Worm (Caenorhabditis elegans): Measurements from ENCODE around the gene mob-1.

Gene mob-1

ce11 chrIV:11854777-11855176 is 5.6 kb upstream of the mob-1 start, which contains the start of gene tag-30 (continued):
- TF ChIP-seq ceh-28 (tag; optimal IDR thresholded peaks at IDR 0.05), result no peak
- TF ChIP-seq dmd-8 (GFP tag; IDR thresholded peaks at IDR 0.05), result no peak
- TF ChIP-seq egl-43 (GFP tag; IDR thresholded peaks at IDR 0.05), result no peak
- TF ChIP-seq hif-1 (tag; optimal IDR thresholded peaks at IDR 0.05), result no peak
- no peak for TF ChIP-seq skn-1 (tag; optimal IDR thresholded peaks at IDR 0.05)
- TF ChIP-seq F37D6.2 (tag; optimal IDR thresholded peaks at IDR 0.05), result no peak
- peak; percentile 15; the same call in 1 of the 2 replicates for TF ChIP-seq pha-4 (GFP tag; IDR thresholded peaks at IDR 0.05)
- peak; percentile 91 for TF ChIP-seq pha-4 (tag; optimal IDR thresholded peaks at IDR 0.05)
- TF ChIP-seq nhr-76 (tag; optimal IDR thresholded peaks at IDR 0.05), result no peak
- no peak for TF ChIP-seq unc-130 (GFP tag; optimal IDR thresholded peaks at IDR 0.05)
- TF ChIP-seq mdt-29 (GFP tag; IDR thresholded peaks at IDR 0.05), result no peak
- no peak for TF ChIP-seq arid-1 (GFP tag; conservative IDR thresholded peaks at IDR 0.05)
- TF ChIP-seq mep-1 (tag; optimal IDR thresholded peaks at IDR 0.05), result peak; percentile 61
- TF ChIP-seq T20F7.1 (GFP tag; optimal IDR thresholded peaks at IDR 0.05), result no peak
- TF ChIP-seq hlh-30 (tag; optimal IDR thresholded peaks at IDR 0.05; ENCODE audit: insufficient read depth), result peak; percentile 88
- TF ChIP-seq lin-29 (GFP tag; IDR thresholded peaks at IDR 0.05), result no peak
- no peak for TF ChIP-seq lin-15B (tag; optimal IDR thresholded peaks at IDR 0.05)
- no peak for TF ChIP-seq sdz-12 (GFP tag; optimal IDR thresholded peaks at IDR 0.05)
- TF ChIP-seq Y5F2A.4 (GFP tag; optimal IDR thresholded peaks at IDR 0.05), result no peak
- TF ChIP-seq lin-38 (GFP tag; IDR thresholded peaks at IDR 0.05), result peak; percentile 93
- TF ChIP-seq nhr-11 (tag; optimal IDR thresholded peaks at IDR 0.05), result peak; percentile 39
- TF ChIP-seq gei-8 (GFP tag; optimal IDR thresholded peaks at IDR 0.05), result no peak
- TF ChIP-seq F26F4.8 (GFP tag; conservative IDR thresholded peaks at IDR 0.05), result no peak
- no peak for TF ChIP-seq Y48G9A.11 (GFP tag; IDR thresholded peaks at IDR 0.05)
- no peak for TF ChIP-seq daf-16 (GFP tag; optimal IDR thresholded peaks at IDR 0.05)
- peak; percentile 79 for TF ChIP-seq daf-16 (tag; optimal IDR thresholded peaks at IDR 0.05)
- no peak for TF ChIP-seq Y75B8A.6 (GFP tag; IDR thresholded peaks at IDR 0.05)
- TF ChIP-seq ceh-20 (GFP tag; IDR thresholded peaks at IDR 0.05), result no peak
- no peak for TF ChIP-seq egl-27 (tag; optimal IDR thresholded peaks at IDR 0.05)
- no peak for TF ChIP-seq mxl-2 (GFP tag; conservative IDR thresholded peaks at IDR 0.05)
- no peak for TF ChIP-seq fkh-10 (GFP tag; optimal IDR thresholded peaks at IDR 0.05)
- no peak for TF ChIP-seq ZK337.2 (GFP tag; IDR thresholded peaks at IDR 0.05)
- no peak for TF ChIP-seq nhr-237 (tag; optimal IDR thresholded peaks at IDR 0.05)
- TF ChIP-seq pqm-1 (tag; optimal IDR thresholded peaks at IDR 0.05), result no peak
- TF ChIP-seq saeg-2 (GFP tag; IDR thresholded peaks at IDR 0.05), result no peak

ce11 chrIV:11855424-11855823 is 4.9 kb upstream of the mob-1 start:
- TF ChIP-seq zip-11 (GFP tag; IDR thresholded peaks at IDR 0.05) (no peak), unc-62 (GFP tag; optimal IDR thresholded peaks at IDR 0.05 in 1 of 2) (peak in 1 of 2 experiments; percentile 92), unc-62 (tag; optimal IDR thresholded peaks at IDR 0.05) (no peak), egl-43 (GFP tag; IDR thresholded peaks at IDR 0.05) (no peak), hif-1 (tag; optimal IDR thresholded peaks at IDR 0.05) (no peak), Y5F2A.4 (GFP tag; optimal IDR thresholded peaks at IDR 0.05) (no peak), nhr-237 (tag; optimal IDR thresholded peaks at IDR 0.05) (no peak), ctbp-1 (GFP tag; IDR thresholded peaks at IDR 0.05) (no peak), madf-5 (GFP tag; IDR thresholded peaks at IDR 0.05) (no peak)
